Worm (Caenorhabditis elegans): ENCODE data around the gene F54F2.9.
A peak's percentile ranks its signal among the peaks of the same experiment; 100 is the strongest.

Gene F54F2.9

DNA sequence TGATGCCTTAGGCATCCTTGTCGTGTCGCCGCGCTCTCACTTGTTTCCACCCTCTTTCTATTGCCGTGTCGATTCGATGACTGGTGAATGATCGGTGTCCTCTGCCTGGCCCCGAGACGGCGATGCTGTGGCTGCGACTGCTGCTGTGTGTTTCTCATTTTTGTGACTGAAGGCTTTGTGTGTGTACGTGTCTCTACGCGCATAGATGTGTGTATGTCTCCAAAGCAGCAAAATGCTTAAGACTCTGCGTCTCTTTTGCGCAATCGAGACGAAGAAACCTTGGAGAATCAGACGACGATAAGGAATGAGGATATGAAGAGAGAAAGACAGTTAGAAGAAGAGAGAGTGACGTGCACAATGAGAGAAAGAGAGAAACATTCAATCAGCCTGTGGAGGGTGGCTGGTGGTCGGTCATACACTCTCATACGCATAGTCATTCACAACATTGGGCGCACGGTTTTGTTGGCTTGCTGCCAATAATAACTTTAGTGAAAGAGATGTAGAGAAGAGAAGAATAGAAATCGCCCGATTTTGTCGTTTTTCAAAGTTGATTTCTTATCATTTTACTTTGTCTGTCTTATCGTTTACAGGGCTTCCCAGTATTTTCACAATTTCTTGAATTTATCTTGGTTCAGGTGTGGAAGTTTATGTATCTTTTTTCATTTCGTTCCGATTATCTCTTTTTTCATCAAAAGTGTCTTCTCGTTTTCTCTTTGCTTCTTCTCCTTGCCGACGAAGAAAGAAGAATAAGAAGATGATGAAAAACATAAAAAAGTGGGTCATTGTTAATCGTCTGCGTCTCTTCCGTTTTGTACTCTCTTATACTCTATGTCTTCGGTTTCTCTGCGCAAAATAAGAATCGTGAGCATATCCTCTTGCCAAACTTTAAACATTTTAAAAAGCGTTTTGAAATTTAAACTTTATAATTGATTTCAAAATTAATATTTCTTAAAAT is 24.9 kb downstream of the F54F2.9 start:
- TF ChIP-seq cog-1 (tag; optimal IDR thresholded peaks at IDR 0.05) (peak; percentile 98), klf-2 (GFP tag; conservative IDR thresholded peaks at IDR 0.05) (no peak), ztf-29 (GFP tag; IDR thresholded peaks at IDR 0.05) (peak; percentile 71), flt-1 (GFP tag; IDR thresholded peaks at IDR 0.05) (peak; percentile 78)

DNA sequence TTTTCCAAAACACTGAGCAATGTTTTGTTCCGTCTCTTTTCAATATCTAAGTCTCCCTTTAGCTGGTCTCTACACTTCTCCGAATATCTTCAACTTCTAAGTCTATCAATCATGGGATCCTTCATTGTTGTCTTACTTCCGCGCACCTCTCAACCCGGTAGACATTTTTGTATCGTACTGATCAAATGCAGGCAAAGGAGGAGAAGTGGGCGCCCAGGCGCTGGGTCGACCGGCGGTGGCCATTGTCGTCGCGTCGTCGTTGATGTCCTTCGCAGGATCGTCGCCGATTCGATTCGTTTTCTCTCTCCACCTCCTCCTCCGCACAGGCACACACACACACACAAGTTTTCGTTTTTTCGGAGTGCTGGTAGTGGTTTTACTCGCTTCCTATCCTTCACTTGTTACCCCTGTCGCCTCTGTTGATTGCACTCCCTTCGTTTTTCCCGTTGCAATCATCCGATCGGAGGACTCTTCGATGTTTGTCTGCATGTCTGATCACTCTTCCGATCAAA is 25.6 kb downstream of the F54F2.9 start:
- no peak for TF ChIP-seq cog-1 (tag; optimal IDR thresholded peaks at IDR 0.05)
- no peak for TF ChIP-seq tab-1 (GFP tag; IDR thresholded peaks at IDR 0.05)
- TF ChIP-seq ztf-23 (GFP tag; IDR thresholded peaks at IDR 0.05): 0 out of 2 replicates have a peak, but pooled peaks have one; percentile 46
- no peak for TF ChIP-seq ztf-29 (GFP tag; IDR thresholded peaks at IDR 0.05)
- no peak for TF ChIP-seq T22C8.4 (GFP tag; IDR thresholded peaks at IDR 0.05)
- TF ChIP-seq ref-1 (GFP tag; conservative IDR thresholded peaks at IDR 0.05): no peak
- no peak for TF ChIP-seq flt-1 (GFP tag; IDR thresholded peaks at IDR 0.05)

DNA sequence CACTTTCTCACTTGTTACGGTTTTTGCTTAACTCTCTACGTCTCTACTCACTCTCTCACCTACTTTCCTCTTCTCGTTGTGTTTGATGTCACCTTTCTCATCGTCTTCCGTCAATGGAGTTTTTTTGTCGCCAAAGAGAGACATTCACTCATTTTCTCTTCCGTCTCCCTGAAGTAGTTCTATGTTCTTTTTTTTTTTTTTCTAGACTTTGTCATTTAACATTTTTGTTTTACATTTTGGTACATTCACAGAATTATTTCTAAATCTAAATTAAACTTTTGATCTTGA is 26.3 kb downstream of the F54F2.9 start:
- TF ChIP-seq cog-1 (tag; optimal IDR thresholded peaks at IDR 0.05) (no peak), ref-1 (GFP tag; conservative IDR thresholded peaks at IDR 0.05) (no peak), ztf-29 (GFP tag; IDR thresholded peaks at IDR 0.05) (no peak), klf-2 (GFP tag; conservative IDR thresholded peaks at IDR 0.05) (no peak), ztf-23 (GFP tag; IDR thresholded peaks at IDR 0.05) (no peak), flt-1 (GFP tag; IDR thresholded peaks at IDR 0.05) (no peak), T22C8.4 (GFP tag; IDR thresholded peaks at IDR 0.05) (no peak), tab-1 (GFP tag; IDR thresholded peaks at IDR 0.05) (no peak), med-1 (GFP tag; optimal IDR thresholded peaks at IDR 0.05; ENCODE audit: insufficient read depth) (no peak)

DNA sequence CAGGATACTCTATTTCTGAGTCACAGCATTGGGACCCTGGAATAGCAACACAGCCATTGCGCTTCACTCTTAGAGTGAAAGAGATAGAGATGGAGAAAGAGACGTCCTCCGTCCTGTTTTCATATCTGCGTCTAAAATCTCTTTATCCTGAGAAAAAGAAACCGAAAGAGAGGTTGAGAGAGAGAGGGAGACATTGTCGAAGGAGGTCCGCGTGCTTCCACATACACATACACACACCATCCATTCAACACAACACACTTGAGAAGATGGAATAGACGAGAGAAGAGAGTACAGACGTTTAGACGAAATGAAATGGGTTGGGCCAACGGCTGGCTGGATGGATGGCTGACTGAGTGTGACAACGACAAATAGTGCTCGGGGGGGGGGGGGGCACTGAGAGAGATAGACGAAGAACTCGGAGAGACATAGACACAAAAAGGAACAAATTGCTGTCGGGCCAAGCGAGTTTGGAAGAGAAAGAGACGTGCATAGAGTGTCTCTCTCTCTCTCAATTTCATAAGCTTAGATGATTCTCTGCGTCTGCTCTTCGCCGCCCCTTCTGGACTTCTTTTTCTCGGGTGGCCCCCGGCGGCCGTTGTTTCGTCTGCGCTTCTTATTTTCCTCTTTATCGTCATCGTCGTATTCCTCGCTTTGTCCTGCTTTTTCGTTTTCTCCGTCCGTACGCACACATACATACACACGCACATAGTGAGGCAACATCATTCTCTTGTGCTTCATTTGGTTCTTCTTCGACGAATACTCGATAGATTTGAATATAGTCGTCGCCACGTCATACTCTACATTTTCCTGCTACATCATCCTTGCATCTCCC is 26.8 kb downstream of the F54F2.9 start, which contains the start of gene F54F2.6:
F54F2.6 (minus strand) TSS at position 738 of the 832 bp plus-strand sequence.
- TF ChIP-seq ztf-29 (GFP tag; IDR thresholded peaks at IDR 0.05): no peak
- 0 out of 2 replicates have a peak, but pooled peaks have one; percentile 33 for TF ChIP-seq tab-1 (GFP tag; IDR thresholded peaks at IDR 0.05)
- TF ChIP-seq klf-2 (GFP tag; conservative IDR thresholded peaks at IDR 0.05): no peak
- TF ChIP-seq T22C8.4 (GFP tag; IDR thresholded peaks at IDR 0.05): no peak
- peak; percentile 65; the same call in 1 of the 2 replicates for TF ChIP-seq flt-1 (GFP tag; IDR thresholded peaks at IDR 0.05)
- TF ChIP-seq ztf-23 (GFP tag; IDR thresholded peaks at IDR 0.05): no peak; the same call in 1 of the 2 replicates
- TF ChIP-seq ref-1 (GFP tag; conservative IDR thresholded peaks at IDR 0.05): no peak
- TF ChIP-seq cog-1 (tag; optimal IDR thresholded peaks at IDR 0.05): peak; percentile 94
- no peak for TF ChIP-seq med-1 (GFP tag; optimal IDR thresholded peaks at IDR 0.05; ENCODE audit: insufficient read depth)

DNA sequence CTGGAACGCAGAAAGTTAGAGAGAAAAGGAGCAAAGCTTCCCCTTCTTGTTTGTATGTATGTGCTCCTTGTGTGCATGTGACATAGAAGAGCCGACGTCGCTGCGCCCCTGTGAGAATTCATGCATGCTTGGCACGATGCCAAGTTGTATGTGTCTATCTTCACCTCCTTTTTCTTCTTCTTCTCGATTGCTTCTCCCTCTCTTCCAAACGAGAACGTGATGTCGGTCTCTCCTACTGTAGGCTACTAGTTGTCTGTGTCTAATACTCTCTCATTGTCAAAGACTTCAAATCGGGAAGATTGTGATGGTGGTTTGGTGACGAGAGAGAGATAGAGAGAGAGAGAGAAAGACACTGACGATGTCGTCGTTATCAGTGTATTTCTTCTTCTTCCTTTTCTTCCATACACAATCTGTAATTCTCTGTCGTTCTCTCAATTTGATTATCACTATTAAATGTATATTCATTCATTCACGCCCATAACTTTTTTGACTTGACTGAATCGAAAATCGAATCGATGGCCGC is 29.8 kb downstream of the F54F2.9 start:
- TF ChIP-seq flt-1 (GFP tag; IDR thresholded peaks at IDR 0.05) (0 out of 2 replicates have a peak, but pooled peaks have one; percentile 16), med-1 (GFP tag; optimal IDR thresholded peaks at IDR 0.05; ENCODE audit: insufficient read depth) (no peak), T22C8.4 (GFP tag; IDR thresholded peaks at IDR 0.05) (no peak)

DNA sequence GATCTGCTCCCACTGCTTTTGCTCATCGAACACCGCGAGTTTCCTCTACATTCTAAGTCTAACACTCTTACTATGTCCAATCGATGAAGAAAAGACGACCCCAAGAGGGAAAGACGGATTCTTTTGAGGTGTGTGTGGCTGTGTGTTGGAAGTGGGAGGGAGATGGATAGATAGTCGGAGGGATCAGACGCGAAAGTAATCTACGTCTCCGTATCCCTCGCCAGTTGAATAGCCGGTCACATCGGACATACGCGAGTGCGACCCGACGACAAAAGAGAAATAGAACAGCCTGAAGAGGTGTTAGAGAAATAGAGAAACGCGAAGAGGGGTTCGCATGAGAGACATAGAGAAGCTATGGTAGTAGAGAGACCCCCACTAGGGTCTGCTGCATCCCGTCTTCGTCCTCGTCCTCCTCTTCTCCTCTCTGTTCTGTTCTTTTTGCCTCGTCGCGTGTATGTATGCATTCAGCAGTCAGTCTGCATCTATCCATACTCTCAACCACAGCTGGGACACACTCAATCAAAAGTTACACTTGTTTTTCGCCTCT is 31.4 kb downstream of the F54F2.9 start:
- TF ChIP-seq med-1 (GFP tag; optimal IDR thresholded peaks at IDR 0.05; ENCODE audit: insufficient read depth) (no peak), ref-1 (GFP tag; conservative IDR thresholded peaks at IDR 0.05) (no peak), T22C8.4 (GFP tag; IDR thresholded peaks at IDR 0.05) (peak; percentile 68), cog-1 (tag; optimal IDR thresholded peaks at IDR 0.05) (peak; percentile 82), ztf-29 (GFP tag; IDR thresholded peaks at IDR 0.05) (no peak; the same call in 1 of the 2 replicates)

DNA sequence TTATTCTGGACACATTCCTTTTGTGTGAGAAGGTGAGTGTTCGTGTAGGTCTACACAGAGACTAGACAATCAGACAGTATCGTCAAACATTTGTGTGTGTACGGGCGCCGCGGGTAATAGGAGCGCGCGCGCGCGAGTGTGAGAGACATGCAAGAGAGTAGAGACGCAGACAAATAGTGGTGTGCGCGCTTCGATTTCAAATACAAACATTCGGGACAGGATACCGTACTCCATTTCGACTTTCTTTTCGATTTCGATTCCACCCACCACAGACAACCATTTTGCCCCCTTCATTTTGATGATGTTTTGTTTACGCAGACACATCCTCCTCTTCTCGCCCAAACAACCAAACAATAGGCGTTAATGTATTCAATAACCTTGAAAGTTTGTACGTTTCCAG is 32.2 kb downstream of the F54F2.9 start:
- TF ChIP-seq cog-1 (tag; optimal IDR thresholded peaks at IDR 0.05) (peak; percentile 23), ztf-29 (GFP tag; IDR thresholded peaks at IDR 0.05) (no peak), flt-1 (GFP tag; IDR thresholded peaks at IDR 0.05) (peak; percentile 67; the same call in 1 of the 2 replicates)

DNA sequence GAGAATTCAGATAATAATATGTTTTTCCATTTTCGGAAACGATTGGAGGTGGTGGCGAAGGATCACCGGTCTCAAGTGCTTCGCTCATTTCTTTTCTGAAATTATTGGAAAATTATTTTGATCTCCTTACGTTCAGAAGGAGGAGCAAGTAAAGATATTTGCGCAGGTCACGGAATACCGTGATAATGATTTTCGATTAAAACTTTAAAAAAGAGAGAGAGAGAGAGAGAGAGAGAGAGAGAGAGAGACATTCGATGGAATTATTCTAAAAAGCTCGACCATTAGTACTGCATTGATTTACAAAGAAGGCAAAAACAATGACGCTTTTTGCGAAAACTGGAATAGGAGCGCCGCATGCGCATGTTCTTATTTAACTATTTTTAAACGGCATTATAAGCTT is 34.8 kb downstream of the F54F2.9 start, which contains the start of gene ztf-1:
ztf-1 (minus strand) TSS at position 101 of the 400 bp plus-strand sequence.
- TF ChIP-seq flt-1 (GFP tag; IDR thresholded peaks at IDR 0.05) (no peak), ztf-23 (GFP tag; IDR thresholded peaks at IDR 0.05) (no peak)

DNA sequence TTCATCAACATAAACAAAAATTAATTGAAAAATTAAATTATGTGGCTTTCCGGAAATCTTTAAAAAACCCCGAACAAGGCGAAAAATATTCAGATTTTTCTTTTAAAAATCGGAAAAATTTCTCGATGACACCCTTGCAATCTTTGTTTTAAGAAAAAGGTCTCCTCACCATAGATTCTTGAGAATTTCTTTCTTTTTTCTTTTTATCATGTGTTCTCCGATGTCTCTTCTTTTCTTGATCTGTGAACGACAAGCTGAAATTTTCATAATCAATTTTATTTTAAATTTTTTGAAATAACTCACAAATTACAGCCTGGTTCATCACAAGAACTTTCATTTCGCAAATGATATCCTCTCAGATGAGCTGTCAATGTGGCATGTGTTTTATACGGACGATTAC is 35.8 kb downstream of the F54F2.9 start, which contains the start of the genes zfp-1 and F54F2.14:
zfp-1 (plus strand) TSS at position 301 of the 400 bp plus-strand sequence.
F54F2.14 (plus strand) TSS at position 312 of the 400 bp plus-strand sequence.
- TF ChIP-seq klf-2 (GFP tag; conservative IDR thresholded peaks at IDR 0.05): no peak
- no peak for TF ChIP-seq tab-1 (GFP tag; IDR thresholded peaks at IDR 0.05)
- TF ChIP-seq flt-1 (GFP tag; IDR thresholded peaks at IDR 0.05): no peak
- no peak for TF ChIP-seq ref-1 (GFP tag; conservative IDR thresholded peaks at IDR 0.05)
- no peak for TF ChIP-seq T22C8.4 (GFP tag; IDR thresholded peaks at IDR 0.05)
- no peak for TF ChIP-seq cog-1 (tag; optimal IDR thresholded peaks at IDR 0.05)
- TF ChIP-seq med-1 (GFP tag; optimal IDR thresholded peaks at IDR 0.05; ENCODE audit: insufficient read depth): no peak
- no peak for TF ChIP-seq ztf-29 (GFP tag; IDR thresholded peaks at IDR 0.05)
- no peak for TF ChIP-seq ztf-23 (GFP tag; IDR thresholded peaks at IDR 0.05)
